Worm (Caenorhabditis elegans) whole organism, midembryonic: Measurements from ENCODE around the gene T07C4.3.

Experiments
- T22C8.4 ChIP-seq: fragments of 200-800 bp; sonication (Bioruptor generic); IDR thresholded peaks from 2 replicates; pipeline ENCODE4 v1.3.6; 2022; ENCODE audit warnings: missing genetic modification characterization, missing compliant biosample characterization
- cog-1 ChIP-seq: sonication (generic microtip); optimal IDR thresholded peaks from 2 replicates; lab custom pipeline; 2016; ENCODE audit warnings: missing genetic modification characterization, missing compliant biosample characterization
- klf-2 ChIP-seq: fragments of 200-800 bp; sonication (Bioruptor generic); conservative IDR thresholded peaks from 2 replicates; pipeline ENCODE4 v1.3.6; 2022; ENCODE audit warnings: missing genetic modification reagents, missing genetic modification characterization, missing compliant biosample characterization
- ref-1 ChIP-seq: fragments of 200-800 bp; sonication (Bioruptor generic); conservative IDR thresholded peaks from 2 replicates; pipeline ENCODE4 v1.3.6; 2022; ENCODE audit warnings: missing genetic modification reagents, missing genetic modification characterization, missing compliant biosample characterization
- ztf-23 ChIP-seq: fragments of 200-800 bp; sonication (Bioruptor generic); IDR thresholded peaks from 2 replicates; pipeline ENCODE4 v1.3.6; 2022; ENCODE audit warnings: missing genetic modification reagents, missing genetic modification characterization, missing compliant biosample characterization

- peak; percentile 41 for TF ChIP-seq cog-1 (tag; lab: Kevin White, UChicago)
- TF ChIP-seq klf-2 (GFP tag; lab: Robert Waterston, UW), result no peak
- peak; percentile 97 for TF ChIP-seq T22C8.4 (GFP tag; lab: Robert Waterston, UW)
- no peak for TF ChIP-seq ref-1 (GFP tag; lab: Robert Waterston, UW)
- TF ChIP-seq ztf-23 (GFP tag; lab: Robert Waterston, UW), result no peak
Observed at ce11 chrIII:10318755-10319154, 33.2 kb upstream of the T07C4.3 start, which contains the start of gene unc-69.
